Fruit fly (Drosophila melanogaster): Measurements from ENCODE around the gene CG15042.

Gene CG15042

dm6 chrX:18506639-18507528 is 21.2 kb downstream of the CG15042 start (continued):
- TF ChIP-seq D (optimal IDR thresholded peaks at IDR 0.05): no peak
- peak; percentile 72 for TF ChIP-seq D (GFP tag; optimal IDR thresholded peaks at IDR 0.05)
- peak; percentile 43 for TF ChIP-seq p53 (GFP tag; optimal IDR thresholded peaks at IDR 0.05)
- peak; percentile 79 for TF ChIP-seq ATbp (GFP tag; optimal IDR thresholded peaks at IDR 0.05)
- peak; percentile 2 for TF ChIP-seq CG3065 (GFP tag; optimal IDR thresholded peaks at IDR 0.05)
- peak; percentile 74 for TF ChIP-seq btn (GFP tag; optimal IDR thresholded peaks at IDR 0.05)
- TF ChIP-seq stwl (tag; optimal IDR thresholded peaks at IDR 0.05): no peak
- TF ChIP-seq CG11247 (GFP tag; IDR thresholded peaks at IDR 0.05): peak; percentile 70
- peak; percentile 37; the same call in 1 of the 2 replicates for TF ChIP-seq CG10321 (GFP tag; IDR thresholded peaks at IDR 0.05)
- no peak for TF ChIP-seq dan (GFP tag; IDR thresholded peaks at IDR 0.05)
- peak; percentile 64 for TF ChIP-seq CG14710 (tag; optimal IDR thresholded peaks at IDR 0.05)
- TF ChIP-seq CG17385 (GFP tag; optimal IDR thresholded peaks at IDR 0.05): peak; percentile 54
- TF ChIP-seq CG6175 (GFP tag; IDR thresholded peaks at IDR 0.05): peak; percentile 55; the same call in 2 of the 3 replicates
- peak; percentile 0 for TF ChIP-seq Tbp (GFP tag; optimal IDR thresholded peaks at IDR 0.05)
- TF ChIP-seq pfk (GFP tag; optimal IDR thresholded peaks at IDR 0.05): no peak
- TF ChIP-seq CG17568 (GFP tag; optimal IDR thresholded peaks at IDR 0.05): peak; percentile 31
- TF ChIP-seq chn (GFP tag; optimal IDR thresholded peaks at IDR 0.05): peak; percentile 78
- TF ChIP-seq stc (GFP tag; IDR thresholded peaks at IDR 0.05): peak; percentile 90
- TF ChIP-seq Myb (GFP tag; optimal IDR thresholded peaks at IDR 0.05): peak; percentile 49
- TF ChIP-seq Atf-2 (GFP tag; optimal IDR thresholded peaks at IDR 0.05): peak; percentile 78
- no peak; the same call in 2 of the 3 replicates for TF ChIP-seq CG11560 (tag; IDR thresholded peaks at IDR 0.05)
- TF ChIP-seq E2f2 (GFP tag; IDR thresholded peaks at IDR 0.05): peak; percentile 55
- peak; percentile 32 for TF ChIP-seq TFAM (GFP tag; optimal IDR thresholded peaks at IDR 0.05)
- peak; percentile 40; the same call in 1 of the 2 replicates for TF ChIP-seq cas (GFP tag; IDR thresholded peaks at IDR 0.05)
- peak; percentile 81 for TF ChIP-seq lilli (GFP tag; optimal IDR thresholded peaks at IDR 0.05)
- TF ChIP-seq GATAe (GFP tag; conservative IDR thresholded peaks at IDR 0.05): no peak; the same call in 1 of the 2 replicates
- peak; percentile 71 for TF ChIP-seq Mes4 (GFP tag; optimal IDR thresholded peaks at IDR 0.05)
- no peak for TF ChIP-seq CG30020 (tag; optimal IDR thresholded peaks at IDR 0.05)
- TF ChIP-seq CG32767 (GFP tag; IDR thresholded peaks at IDR 0.05): peak; percentile 39; the same call in 1 of the 2 replicates
- peak; percentile 78 for TF ChIP-seq bab2 (GFP tag; optimal IDR thresholded peaks at IDR 0.05)
- no peak for TF ChIP-seq Dll (GFP tag; IDR thresholded peaks at IDR 0.05; ENCODE audit: partially characterized antibody)
- no peak for TF ChIP-seq sqz (GFP tag; optimal IDR thresholded peaks at IDR 0.05)
- TF ChIP-seq CG7372 (GFP tag; IDR thresholded peaks at IDR 0.05): peak; percentile 43; the same call in 1 of the 2 replicates
- peak; percentile 15 for TF ChIP-seq Hmx (GFP tag; optimal IDR thresholded peaks at IDR 0.05)
- peak; percentile 54 for TF ChIP-seq CG17612 (GFP tag; IDR thresholded peaks at IDR 0.05)
- TF ChIP-seq CG14441 (GFP tag; IDR thresholded peaks at IDR 0.05): peak; percentile 84
- peak; percentile 89 for TF ChIP-seq ranshi (GFP tag; IDR thresholded peaks at IDR 0.05)
- TF ChIP-seq CG14014 (GFP tag; IDR thresholded peaks at IDR 0.05): peak; percentile 76
- peak; percentile 76 to 81 for TF ChIP-seq dpn (GFP tag; optimal IDR thresholded peaks at IDR 0.05)
- TF ChIP-seq Six4 (GFP tag; optimal IDR thresholded peaks at IDR 0.05): peak; percentile 79
- no peak for TF ChIP-seq C15 (GFP tag; IDR thresholded peaks at IDR 0.05)
- no peak for TF ChIP-seq Hr78 (GFP tag; optimal IDR thresholded peaks at IDR 0.05)
- no peak for TF ChIP-seq CG15479 (GFP tag; optimal IDR thresholded peaks at IDR 0.05)
- peak; percentile 56; the same call in 2 of the 3 replicates for TF ChIP-seq B-H1 (GFP tag; IDR thresholded peaks at IDR 0.05)
- peak; percentile 65; the same call in 1 of the 2 replicates for TF ChIP-seq peb (GFP tag; IDR thresholded peaks at IDR 0.05)
- peak; percentile 76 for TF ChIP-seq CG12155 (GFP tag; optimal IDR thresholded peaks at IDR 0.05)
- TF ChIP-seq chm (GFP tag; IDR thresholded peaks at IDR 0.05): peak; percentile 89
- TF ChIP-seq mirr (GFP tag; optimal IDR thresholded peaks at IDR 0.05): no peak
- TF ChIP-seq Taf1 (GFP tag; IDR thresholded peaks at IDR 0.05): peak; percentile 67
- peak; percentile 50 for TF ChIP-seq Ets97D (GFP tag; optimal IDR thresholded peaks at IDR 0.05)
